Worm (Caenorhabditis elegans) whole organism, L3 larva: ENCODE results near the gene gst-30.
"Not testable (repeated sequence)": the region's sequence is repeated elsewhere in the genome, so short reads cannot be mapped to it uniquely, and the experiment has no call there.

Experiments
- R02D3.7 ChIP-seq: fragments of 150-350 bp; optimal IDR thresholded peaks from 2 replicates; lab custom pipeline; 2014; ENCODE audit warnings: missing biosample characterization, missing genetic modification characterization
- ZK546.5 ChIP-seq: sonication (generic microtip); optimal IDR thresholded peaks from 2 replicates; lab custom pipeline; 2017; ENCODE audit warnings: missing biosample characterization, missing genetic modification characterization
- ceh-16 ChIP-seq: sonication (generic microtip); optimal IDR thresholded peaks from 2 replicates; lab custom pipeline; 2017; ENCODE audit warnings: missing biosample characterization, missing genetic modification characterization
- ceh-28 ChIP-seq: fragments of 150-350 bp; optimal IDR thresholded peaks from 2 replicates; lab custom pipeline; 2014; ENCODE audit warnings: missing biosample characterization, missing genetic modification reagents, missing genetic modification characterization
- ceh-9 ChIP-seq: sonication (generic microtip); optimal IDR thresholded peaks from 2 replicates; lab custom pipeline; 2018; ENCODE audit warnings: missing biosample characterization, missing genetic modification characterization
- daf-12 ChIP-seq: fragments of 150-350 bp; optimal IDR thresholded peaks from 2 replicates; lab custom pipeline; 2014; ENCODE audit warnings: missing biosample characterization, missing genetic modification reagents, missing genetic modification characterization
- egl-5 ChIP-seq: fragments of 150-350 bp; optimal IDR thresholded peaks from 2 replicates; lab custom pipeline; 2017; ENCODE audit warnings: missing biosample characterization, missing genetic modification reagents, missing genetic modification characterization, inconsistent platforms
- elt-2 ChIP-seq: sonication (generic microtip); optimal IDR thresholded peaks from 2 replicates; lab custom pipeline; 2016; ENCODE audit warnings: missing genetic modification reagents, mild to moderate bottlenecking, missing genetic modification characterization, missing compliant biosample characterization
- eor-1 ChIP-seq, 2 experiments: fragments of 150-350 bp; optimal IDR thresholded peaks; 2 replicates each; lab custom pipeline; 2014 to 2018; ENCODE audit warnings: missing biosample characterization in 2 of 2, missing genetic modification characterization in 2 of 2
- fos-1 ChIP-seq: fragments of 150-350 bp; optimal IDR thresholded peaks from 2 replicates; lab custom pipeline; 2014; ENCODE audit warnings: missing biosample characterization, missing genetic modification characterization
- hmg-11 ChIP-seq: sonication (generic microtip); optimal IDR thresholded peaks from 2 replicates; lab custom pipeline; 2016; ENCODE audit warnings: missing genetic modification characterization, missing compliant biosample characterization
- jun-1 ChIP-seq: fragments of 150-350 bp; optimal IDR thresholded peaks from 2 replicates; lab custom pipeline; 2014; ENCODE audit warnings: missing biosample characterization, missing genetic modification reagents, missing genetic modification characterization
- lin-15B ChIP-seq: fragments of 150-350 bp; optimal IDR thresholded peaks from 2 replicates; lab custom pipeline; 2014; ENCODE audit warnings: missing biosample characterization, missing genetic modification characterization
- lin-39 ChIP-seq: fragments of 150-350 bp; optimal IDR thresholded peaks from 2 replicates; lab custom pipeline; 2018; ENCODE audit warnings: missing biosample characterization, missing genetic modification reagents, missing genetic modification characterization
- lsy-12 ChIP-seq: sonication (generic microtip); optimal IDR thresholded peaks from 2 replicates; lab custom pipeline; 2016; ENCODE audit warnings: mild to moderate bottlenecking, missing genetic modification characterization, missing compliant biosample characterization
- mml-1 ChIP-seq: fragments of 150-350 bp; sonication (generic microtip); optimal IDR thresholded peaks from 3 replicates; lab custom pipeline; 2014; ENCODE audit warnings: missing biosample characterization, missing genetic modification characterization
- nfya-1 ChIP-seq: sonication (generic microtip); optimal IDR thresholded peaks from 2 replicates; lab custom pipeline; 2017; ENCODE audit warnings: missing genetic modification characterization, mild to moderate bottlenecking, missing compliant biosample characterization, antibody characterized with exemption, moderate library complexity; ENCODE audit not compliant: insufficient read depth
- nhr-11 ChIP-seq: fragments of 150-350 bp; optimal IDR thresholded peaks from 2 replicates; lab custom pipeline; 2014; ENCODE audit warnings: missing biosample characterization, missing genetic modification characterization
- nhr-23 ChIP-seq: fragments of 150-350 bp; optimal IDR thresholded peaks from 2 replicates; lab custom pipeline; 2014; ENCODE audit warnings: missing biosample characterization, missing genetic modification reagents, missing genetic modification characterization
- nhr-25 ChIP-seq: sonication (generic microtip); optimal IDR thresholded peaks from 2 replicates; lab custom pipeline; 2017; ENCODE audit warnings: missing biosample characterization, missing genetic modification characterization
- nhr-43 ChIP-seq: sonication (generic microtip); optimal IDR thresholded peaks from 2 replicates; lab custom pipeline; 2016; ENCODE audit warnings: mild to moderate bottlenecking, missing genetic modification characterization, missing compliant biosample characterization; ENCODE audit not compliant: poor library complexity, severe bottlenecking
- nhr-67 ChIP-seq: fragments of 150-350 bp; optimal IDR thresholded peaks from 2 replicates; lab custom pipeline; 2014; ENCODE audit warnings: missing biosample characterization, missing genetic modification characterization
- nhr-77 ChIP-seq: fragments of 150-350 bp; optimal IDR thresholded peaks from 2 replicates; lab custom pipeline; 2014; ENCODE audit warnings: missing biosample characterization, missing genetic modification characterization
- pqm-1 ChIP-seq: fragments of 150-350 bp; optimal IDR thresholded peaks from 2 replicates; lab custom pipeline; 2017; ENCODE audit warnings: missing biosample characterization, missing genetic modification characterization, inconsistent platforms
- sea-2 ChIP-seq: fragments of 150-350 bp; sonication (generic microtip); optimal IDR thresholded peaks from 4 replicates; lab custom pipeline; 2014; ENCODE audit warnings: missing biosample characterization, missing genetic modification reagents, missing genetic modification characterization
- skn-1 ChIP-seq: fragments of 150-350 bp; optimal IDR thresholded peaks from 2 replicates; lab custom pipeline; 2014; ENCODE audit warnings: missing biosample characterization, missing genetic modification characterization
- snpc-4 ChIP-seq: fragments of 150-350 bp; optimal IDR thresholded peaks from 2 replicates; lab custom pipeline; 2014; ENCODE audit warnings: missing biosample characterization, missing genetic modification characterization
- unc-39 ChIP-seq: sonication (generic microtip); optimal IDR thresholded peaks from 4 replicates; lab custom pipeline; 2017; ENCODE audit warnings: missing biosample characterization, missing genetic modification characterization
- unc-62 ChIP-seq: fragments of 150-350 bp; sonication (generic microtip); optimal IDR thresholded peaks from 4 replicates; lab custom pipeline; 2014; ENCODE audit warnings: missing biosample characterization, missing genetic modification reagents, missing genetic modification characterization
- zag-1 ChIP-seq: fragments of 150-350 bp; optimal IDR thresholded peaks from 2 replicates; lab custom pipeline; 2014; ENCODE audit warnings: missing biosample characterization, missing genetic modification characterization
- ztf-4 ChIP-seq: fragments of 150-350 bp; optimal IDR thresholded peaks from 2 replicates; lab custom pipeline; 2014; ENCODE audit warnings: missing biosample characterization, missing genetic modification characterization

gst-30 gene

ce11 chrII:4924729-4925128, 10.1 kb downstream of the gst-30 start:
- no peak for TF ChIP-seq unc-62 (GFP tag; lab: Kevin White, UChicago)
- TF ChIP-seq ceh-16 (tag; lab: Kevin White, UChicago) = no peak
- no peak for TF ChIP-seq skn-1
- TF ChIP-seq pqm-1 (tag; lab: Kevin White, UChicago) = no peak
- no peak for TF ChIP-seq R02D3.7 (tag; lab: Kevin White, UChicago)
- TF ChIP-seq unc-39 (tag; lab: Kevin White, UChicago) = no peak
- no peak for TF ChIP-seq elt-2
- TF ChIP-seq snpc-4 (tag; lab: Kevin White, UChicago) = no peak
- no peak for TF ChIP-seq mml-1 (tag; lab: Kevin White, UChicago)
- TF ChIP-seq daf-12 (tag; lab: Kevin White, UChicago) = no peak
- no peak for TF ChIP-seq ztf-4 (tag; lab: Kevin White, UChicago)
- no peak for TF ChIP-seq jun-1
- no peak for TF ChIP-seq nhr-11 (tag; lab: Kevin White, UChicago)

- TF ChIP-seq eor-1 (tag; optimal IDR thresholded peaks at IDR 0.05; lab: Kevin White, UChicago) (no peak), nhr-23 (tag; lab: Kevin White, UChicago) (no peak), nhr-77 (no peak), ceh-16 (tag; lab: Kevin White, UChicago) (no peak), elt-2 (peak; percentile 80), nfya-1 (tag; lab: Kevin White, UChicago) (no peak), fos-1 (tag; lab: Kevin White, UChicago) (no peak), nhr-25 (tag; lab: Kevin White, UChicago) (peak; percentile 11), lin-15B (no peak), pqm-1 (tag; lab: Kevin White, UChicago) (peak; percentile 32)
These were observed 14.2 kb downstream of the gst-30 start for ce11 chrII:4920608-4921007.

DNA sequence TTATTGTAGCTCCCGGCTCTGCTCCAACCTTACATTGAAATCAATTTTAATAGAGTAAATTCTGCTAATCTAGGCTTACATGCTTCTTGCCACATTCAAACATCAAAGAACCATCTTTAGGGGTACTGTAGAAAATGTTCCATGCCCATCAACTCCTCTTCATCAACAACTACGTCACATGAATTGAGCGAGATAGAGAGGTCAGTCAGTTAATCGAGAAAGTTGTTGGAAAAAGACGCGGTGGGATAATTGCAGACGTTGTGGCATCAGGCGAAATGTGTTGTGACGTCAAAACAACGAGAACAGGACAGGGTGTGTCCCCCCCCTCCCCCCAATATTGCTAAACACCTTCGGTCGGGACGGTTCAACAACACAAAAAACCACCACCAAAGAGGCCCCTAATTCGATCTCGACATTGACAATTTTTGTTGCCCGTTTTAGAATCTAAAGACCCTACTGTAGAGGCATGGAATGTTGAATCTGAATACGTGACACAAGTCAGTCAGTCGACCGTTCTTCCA, 16.3 kb downstream of the gst-30 start:
- TF ChIP-seq lsy-12 (tag; lab: Kevin White, UChicago) = no peak
- TF ChIP-seq nhr-25 (tag; lab: Kevin White, UChicago) = peak; percentile 32
- TF ChIP-seq hmg-11 (tag; lab: Kevin White, UChicago) = no peak

DNA sequence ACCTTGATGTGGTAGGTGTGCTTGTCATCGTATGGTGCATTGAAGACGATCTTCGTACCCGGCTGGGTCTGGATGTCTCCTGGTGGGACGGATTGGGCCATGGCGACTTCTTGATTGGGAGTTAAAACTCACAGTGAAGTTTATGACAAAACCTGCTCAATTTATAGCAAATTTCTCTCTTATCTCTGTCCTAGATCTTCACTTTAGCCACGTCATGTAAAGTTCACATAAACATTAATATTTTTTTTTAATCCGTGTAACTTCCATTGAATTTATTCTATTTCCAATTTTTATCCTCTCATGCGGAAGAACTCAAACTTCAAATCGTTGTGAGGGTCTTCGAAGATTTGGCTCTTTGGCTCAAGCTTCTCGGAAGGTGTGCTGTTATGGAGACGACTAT, 18.4 kb downstream of the gst-30 start, which contains the start of gene msp-31:
Gene msp-31 (minus strand): TSS at position 101 of the 400 bp plus-strand sequence.
- TF ChIP-seq zag-1; egl-5 (tag; lab: Kevin White, UChicago); ZK546.5 (tag; lab: Kevin White, UChicago): not testable (repeated sequence)

ce11 chrII:4915572-4915971, 19.3 kb downstream of the gst-30 start:
- TF ChIP-seq egl-5 (tag; lab: Kevin White, UChicago) = no peak
- TF ChIP-seq nhr-23 (tag; lab: Kevin White, UChicago) = no peak
- TF ChIP-seq nhr-43 (tag; lab: Kevin White, UChicago) = no peak
- no peak for TF ChIP-seq ceh-16 (tag; lab: Kevin White, UChicago)
- no peak for TF ChIP-seq ceh-28 (tag; lab: Kevin White, UChicago)
- no peak for TF ChIP-seq nhr-11 (tag; lab: Kevin White, UChicago)
- TF ChIP-seq ceh-9 (tag; lab: Kevin White, UChicago) = no peak
- no peak for TF ChIP-seq nhr-67 (tag; lab: Kevin White, UChicago)

DNA sequence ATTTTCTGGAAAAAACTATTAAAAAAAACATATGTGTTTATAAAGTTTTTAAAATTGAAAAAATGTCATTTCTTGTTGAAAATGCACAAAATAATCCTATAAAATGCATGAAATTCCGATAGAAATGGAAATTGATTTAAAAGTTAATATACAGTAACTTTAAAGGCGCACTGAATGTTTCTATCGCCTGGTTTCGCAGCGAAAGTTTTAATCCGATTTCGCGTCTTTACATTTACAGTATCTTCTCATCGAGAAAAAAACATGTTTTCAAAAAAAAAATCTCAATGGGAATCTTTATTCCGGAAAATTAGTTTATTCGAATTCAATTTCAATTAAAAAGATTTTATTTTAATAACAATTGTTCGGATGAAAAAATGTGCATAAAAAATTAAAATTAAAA, 20.6 kb downstream of the gst-30 start, which contains the start of gene R05F9.11:
Gene R05F9.11 (minus strand): TSS at position 5 of the 400 bp plus-strand sequence.
- TF ChIP-seq hmg-11 (tag; lab: Kevin White, UChicago) (no peak), fos-1 (tag; lab: Kevin White, UChicago) (no peak), lin-39 (no peak), elt-2 (peak; percentile 13), sea-2 (GFP tag; lab: Kevin White, UChicago) (no peak)
